Fruit fly (Drosophila melanogaster) whole organism, adult: ENCODE results near the gene CG5397.

ENCODE experiments used
- CG12768 ChIP-seq: fragments of 200-800 bp; sonication (Bioruptor generic); optimal IDR thresholded peaks from 2 replicates; lab custom pipeline; 2017; ENCODE audit warnings: missing biosample characterization, missing genetic modification characterization, mild to moderate bottlenecking, moderate library complexity, missing genetic modification reagents
- CG14711 ChIP-seq: fragments of 200-800 bp; sonication (Bioruptor generic); optimal IDR thresholded peaks from 2 replicates; lab custom pipeline; 2018; ENCODE audit warnings: missing biosample characterization, mild to moderate bottlenecking, missing genetic modification characterization, moderate library complexity
- CG5204 ChIP-seq: fragments of 200-800 bp; sonication (Bioruptor generic); optimal IDR thresholded peaks from 2 replicates; lab custom pipeline; 2016; ENCODE audit warnings: missing biosample characterization, missing genetic modification characterization
- CG7045 ChIP-seq: fragments of 200-800 bp; sonication (Bioruptor generic); optimal IDR thresholded peaks from 2 replicates; lab custom pipeline; 2017; ENCODE audit warnings: missing biosample characterization, mild to moderate bottlenecking, missing genetic modification characterization
- Clk ChIP-seq: fragments of 200-800 bp; sonication (Bioruptor generic); optimal IDR thresholded peaks from 2 replicates; lab custom pipeline; 2017; ENCODE audit warnings: missing biosample characterization, missing genetic modification characterization
- Mnt ChIP-seq: fragments of 200-800 bp; sonication (Bioruptor generic); optimal IDR thresholded peaks from 2 replicates; lab custom pipeline; 2016; ENCODE audit warnings: missing biosample characterization, mild to moderate bottlenecking, missing genetic modification characterization
- cic ChIP-seq: fragments of 200-800 bp; sonication (Bioruptor generic); optimal IDR thresholded peaks from 2 replicates; lab custom pipeline; 2017; ENCODE audit warnings: missing biosample characterization, mild to moderate bottlenecking, missing genetic modification characterization, moderate library complexity
- cnc ChIP-seq, 2 experiments: fragments of >200 bp; optimal IDR thresholded peaks; 2 replicates each; lab custom pipeline; 2017
- kay ChIP-seq: fragments of 200-800 bp; sonication (Bioruptor generic); peaks from one replicate; lab custom pipeline; 2016; ENCODE audit warnings: missing biosample characterization, missing genetic modification characterization, borderline replicate concordance
- ovo ChIP-seq: fragments of 200-800 bp; sonication (Bioruptor generic); optimal IDR thresholded peaks from 2 replicates; lab custom pipeline; 2016; ENCODE audit warnings: missing biosample characterization, missing genetic modification characterization
- tj ChIP-seq: fragments of 200-800 bp; sonication (Bioruptor generic); optimal IDR thresholded peaks from 3 replicates; lab custom pipeline; 2017; ENCODE audit warnings: missing biosample characterization, mild to moderate bottlenecking, missing genetic modification characterization, moderate library complexity

DNA sequence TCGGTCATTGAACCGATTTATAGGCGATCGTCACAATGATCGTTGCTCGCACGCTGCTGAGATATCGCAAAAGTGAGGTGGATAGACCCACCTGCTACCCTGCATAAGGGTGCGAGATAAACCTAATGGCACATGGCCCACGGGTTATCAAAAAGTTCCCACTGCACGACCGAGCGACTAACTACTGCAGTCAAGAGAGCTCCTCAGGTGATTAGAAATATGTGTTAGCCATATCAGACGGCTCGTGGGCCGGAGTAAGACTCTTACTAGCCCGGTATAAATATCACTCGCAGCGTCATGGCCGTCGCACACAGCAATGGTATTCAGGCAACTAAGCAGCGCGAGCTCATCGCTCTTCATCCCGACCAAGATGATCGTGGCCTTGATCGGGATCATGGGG is 20.8 kb upstream of the CG5397 start, which contains the start of gene CG42329:
- TF ChIP-seq CG5204 (GFP tag; lab: Kevin White, UChicago), result no peak
- no peak for TF ChIP-seq CG12768 (GFP tag; lab: Kevin White, UChicago)
- TF ChIP-seq CG14711, result no peak
- no peak for TF ChIP-seq Clk (GFP tag; lab: Kevin White, UChicago)
- no peak for TF ChIP-seq kay (GFP tag; lab: Kevin White, UChicago)
- TF ChIP-seq ovo (GFP tag; lab: Kevin White, UChicago), result no peak
- TF ChIP-seq tj (GFP tag; lab: Kevin White, UChicago), result no peak
- no peak for TF ChIP-seq cnc (optimal IDR thresholded peaks at IDR 0.05; lab: Kevin White, UChicago)
- no peak for TF ChIP-seq cic
- no peak for TF ChIP-seq CG7045 (GFP tag; lab: Kevin White, UChicago)
- peak; percentile 42 for TF ChIP-seq Mnt (GFP tag; lab: Kevin White, UChicago)
